Fruit fly (Drosophila melanogaster) whole organism, wandering third instar larva: Measurements from ENCODE around the gene hbt.

ENCODE experiments used
- CG32264 ChIP-seq: fragments of 200-800 bp; sonication (Bioruptor generic); optimal IDR thresholded peaks from 2 replicates; lab custom pipeline; 2016; ENCODE audit warnings: missing biosample characterization, missing genetic modification characterization
- CG9705 ChIP-seq: fragments of 200-800 bp; sonication (Bioruptor generic); optimal IDR thresholded peaks from 2 replicates; lab custom pipeline; 2018; ENCODE audit warnings: missing biosample characterization, mild to moderate bottlenecking, missing genetic modification characterization
- CrebA ChIP-seq: fragments of 200-800 bp; sonication (Bioruptor generic); optimal IDR thresholded peaks from 2 replicates; lab custom pipeline; 2016; ENCODE audit warnings: missing biosample characterization, mild to moderate bottlenecking, missing genetic modification characterization, borderline replicate concordance
- Dif ChIP-seq: fragments of 200-275, 200-300 bp; sonication (Bioruptor generic); optimal IDR thresholded peaks from 2 replicates; lab custom pipeline; 2018; ENCODE audit warnings: missing biosample characterization, missing genetic modification characterization; ENCODE audit not compliant: partially characterized antibody
- GATAd ChIP-seq: sonication (Bioruptor generic); optimal IDR thresholded peaks from 2 replicates; lab custom pipeline; 2016; ENCODE audit warnings: missing biosample characterization, missing genetic modification characterization
- HLH106 ChIP-seq: fragments of 200-800 bp; optimal IDR thresholded peaks from 3 replicates; lab custom pipeline; 2019; ENCODE audit warnings: missing biosample characterization, mild to moderate bottlenecking, missing genetic modification characterization, moderate library complexity
- Hnf4 ChIP-seq: fragments of 200-800 bp; sonication (Bioruptor generic); optimal IDR thresholded peaks from 2 replicates; lab custom pipeline; 2016; ENCODE audit warnings: missing biosample characterization, mild to moderate bottlenecking, missing genetic modification characterization
- Hr83 ChIP-seq: fragments of 200-300 bp; sonication (Bioruptor generic); optimal IDR thresholded peaks from 2 replicates; lab custom pipeline; 2016; ENCODE audit warnings: missing biosample characterization, mild to moderate bottlenecking, missing genetic modification characterization, moderate library complexity; ENCODE audit not compliant: poor library complexity, severe bottlenecking
- Mio ChIP-seq: sonication (Bioruptor generic); optimal IDR thresholded peaks from 2 replicates; lab custom pipeline; 2016; ENCODE audit warnings: missing biosample characterization, missing genetic modification characterization
- Myc ChIP-seq: fragments of >200 bp; optimal IDR thresholded peaks from 2 replicates; lab custom pipeline; 2017
- N ChIP-seq: fragments of >200 bp; optimal IDR thresholded peaks from 2 replicates; lab custom pipeline; 2018; ENCODE audit warnings: missing biosample characterization, missing external identifiers, missing genetic modification characterization
- OdsH ChIP-seq: fragments of 200-800 bp; sonication (Bioruptor generic); optimal IDR thresholded peaks from 2 replicates; lab custom pipeline; 2016; ENCODE audit warnings: missing biosample characterization, mild to moderate bottlenecking, missing genetic modification characterization
- Rel ChIP-seq, 2 experiments: fragments of 200-800 bp; sonication (Bioruptor generic) in 1 of 2; optimal IDR thresholded peaks; 2 replicates in 1 of 2; 3 replicates in 1 of 2; lab custom pipeline; 2016 to 2019; ENCODE audit warnings: mild to moderate bottlenecking in 2 of 2, missing biosample characterization in 2 of 2, missing genetic modification characterization in 2 of 2, moderate library complexity in 1 of 2
- br ChIP-seq: fragments of 200-800 bp; sonication (Bioruptor generic); optimal IDR thresholded peaks from 2 replicates; lab custom pipeline; 2016; ENCODE audit warnings: missing biosample characterization, missing genetic modification characterization
- brk ChIP-seq: fragments of 200-800 bp; sonication (Bioruptor generic); optimal IDR thresholded peaks from 2 replicates; lab custom pipeline; 2016; ENCODE audit warnings: missing biosample characterization, mild to moderate bottlenecking, missing genetic modification characterization
- dl ChIP-seq, 2 experiments: fragments of 175-275, 200-275 bp in 1 of 2; fragments of 200-275 bp in 1 of 2; sonication (Bioruptor generic); optimal IDR thresholded peaks; lab custom pipeline; 2018; ENCODE audit warnings: mild to moderate bottlenecking in 2 of 2, missing biosample characterization in 2 of 2, missing genetic modification characterization in 2 of 2, moderate library complexity in 2 of 2; ENCODE audit not compliant: partially characterized antibody in 2 of 2, insufficient read depth in 1 of 2
- dmrt93B ChIP-seq: fragments of 200-800 bp; sonication (Bioruptor generic); optimal IDR thresholded peaks from 2 replicates; lab custom pipeline; 2018; ENCODE audit warnings: missing biosample characterization, mild to moderate bottlenecking, missing genetic modification characterization
- dsf ChIP-seq: sonication (Bioruptor generic); optimal IDR thresholded peaks from 2 replicates; lab custom pipeline; 2016; ENCODE audit warnings: missing biosample characterization, missing genetic modification characterization, borderline replicate concordance
- ey ChIP-seq: fragments of 200-800 bp; sonication (Bioruptor generic); optimal IDR thresholded peaks from 2 replicates; lab custom pipeline; 2016; ENCODE audit warnings: missing biosample characterization, missing genetic modification characterization
- foxo ChIP-seq, 2 experiments: fragments of 200-800 bp; sonication (Bioruptor generic); optimal IDR thresholded peaks; 2 replicates in 1 of 2; 3 replicates in 1 of 2; lab custom pipeline; 2016 to 2017; ENCODE audit warnings: missing biosample characterization in 2 of 2, missing genetic modification characterization in 2 of 2
- h ChIP-seq: fragments of 200-800 bp; sonication (Bioruptor generic); optimal IDR thresholded peaks from 3 replicates; lab custom pipeline; 2016; ENCODE audit warnings: missing biosample characterization, mild to moderate bottlenecking, missing genetic modification characterization
- jim ChIP-seq: fragments of 175-275, 200-325 bp; sonication (Bioruptor generic); optimal IDR thresholded peaks from 2 replicates; lab custom pipeline; 2016; ENCODE audit warnings: missing biosample characterization, mild to moderate bottlenecking, missing genetic modification characterization
- lola ChIP-seq: fragments of >200 bp; optimal IDR thresholded peaks from 2 replicates; lab custom pipeline; 2017; ENCODE audit warnings: missing biosample characterization, missing genetic modification characterization
- pan ChIP-seq: fragments of >200 bp; optimal IDR thresholded peaks from 2 replicates; lab custom pipeline; 2017
- psq ChIP-seq: fragments of 200-800 bp; sonication (Bioruptor generic); optimal IDR thresholded peaks from 3 replicates; lab custom pipeline; 2017; ENCODE audit warnings: missing biosample characterization, mild to moderate bottlenecking, missing genetic modification characterization, moderate library complexity
- rgr ChIP-seq: fragments of 200-800 bp; sonication (Bioruptor generic); optimal IDR thresholded peaks from 3 replicates; lab custom pipeline; 2016; ENCODE audit warnings: missing biosample characterization, mild to moderate bottlenecking, missing genetic modification characterization
- sage ChIP-seq: fragments of 200-800 bp; sonication (Bioruptor generic); optimal IDR thresholded peaks from 2 replicates; lab custom pipeline; 2016; ENCODE audit warnings: missing biosample characterization, mild to moderate bottlenecking, missing genetic modification characterization
- usp ChIP-seq: fragments of >200 bp; optimal IDR thresholded peaks from 2 replicates; lab custom pipeline; 2017; ENCODE audit warnings: missing biosample characterization, missing genetic modification characterization

hbt gene

dm6 chr2L:13347473-13347872 lies 16.6 kb upstream of the hbt start, which contains the start of gene CG16826:
Gene CG16826 (plus strand): TSS chr2L:13347773.
- TF ChIP-seq OdsH (GFP tag; lab: Kevin White, UChicago) (no peak), Rel (GFP tag; optimal IDR thresholded peaks at IDR 0.05; lab: Kevin White, UChicago) (no peak), Rel (tag; optimal IDR thresholded peaks at IDR 0.05; lab: Kevin White, UChicago) (no peak), ey (GFP tag; lab: Kevin White, UChicago) (no peak), brk (GFP tag; lab: Kevin White, UChicago) (no peak)

- TF ChIP-seq dl (GFP tag; optimal IDR thresholded peaks at IDR 0.05; lab: Kevin White, UChicago; ENCODE audit: insufficient read depth in 1 of 2, partially characterized antibody in 2 of 2), result no peak
- no peak for TF ChIP-seq Rel (GFP tag; optimal IDR thresholded peaks at IDR 0.05; lab: Kevin White, UChicago)
- no peak for TF ChIP-seq Rel (tag; optimal IDR thresholded peaks at IDR 0.05; lab: Kevin White, UChicago)
- no peak for TF ChIP-seq lola (GFP tag; lab: Kevin White, UChicago)
- no peak for TF ChIP-seq HLH106
- no peak for TF ChIP-seq ey (GFP tag; lab: Kevin White, UChicago)
- TF ChIP-seq dmrt93B (GFP tag; lab: Kevin White, UChicago), result no peak
- no peak for TF ChIP-seq jim
- no peak for TF ChIP-seq usp (GFP tag; lab: Kevin White, UChicago)
- no peak for TF ChIP-seq Myc (lab: Kevin White, UChicago)
- no peak for TF ChIP-seq brk (GFP tag; lab: Kevin White, UChicago)
- TF ChIP-seq pan (lab: Kevin White, UChicago), result no peak
- no peak for TF ChIP-seq CG9705 (GFP tag; lab: Kevin White, UChicago)
- no peak for TF ChIP-seq CG32264 (GFP tag; lab: Kevin White, UChicago)
Observed at dm6 chr2L:13332736-13333135, 1.8 kb upstream of the hbt start.

- no peak for TF ChIP-seq Hr83 (GFP tag; lab: Kevin White, UChicago)
- peak; percentile 2 for TF ChIP-seq Dif (GFP tag; lab: Kevin White, UChicago)
- no peak for TF ChIP-seq CG32264 (GFP tag; lab: Kevin White, UChicago)
- no peak for TF ChIP-seq ey (GFP tag; lab: Kevin White, UChicago)
- no peak for TF ChIP-seq Myc (lab: Kevin White, UChicago)
- no peak for TF ChIP-seq dsf
Observed at dm6 chr2L:13331868-13332544, 1.1 kb upstream of the hbt start.

- no peak for TF ChIP-seq Hnf4
- no peak for TF ChIP-seq Dif (GFP tag; lab: Kevin White, UChicago)
- TF ChIP-seq h (GFP tag; lab: Kevin White, UChicago), result no peak
- TF ChIP-seq psq (GFP tag; lab: Kevin White, UChicago), result no peak
- no peak for TF ChIP-seq sage (GFP tag; lab: Kevin White, UChicago)
- TF ChIP-seq N (GFP tag; lab: Kevin White, UChicago), result no peak
- TF ChIP-seq GATAd, result no peak
- no peak for TF ChIP-seq CrebA (GFP tag; lab: Kevin White, UChicago)
- TF ChIP-seq brk (GFP tag; lab: Kevin White, UChicago), result no peak
- TF ChIP-seq Rel (GFP tag; optimal IDR thresholded peaks at IDR 0.05; lab: Kevin White, UChicago), result no peak
- no peak for TF ChIP-seq Rel (tag; optimal IDR thresholded peaks at IDR 0.05; lab: Kevin White, UChicago)
- no peak for TF ChIP-seq jim
- TF ChIP-seq Myc (lab: Kevin White, UChicago), result no peak
- TF ChIP-seq CG9705 (GFP tag; lab: Kevin White, UChicago), result no peak
Observed at dm6 chr2L:13325823-13326222, 5.1 kb downstream of the hbt start.

dm6 chr2L:13306655-13307054 lies 24.3 kb downstream of the hbt start, which contains the start of gene CG43779:
Gene CG43779 (minus strand): TSS chr2L:13306755.
- TF ChIP-seq br (GFP tag; lab: Kevin White, UChicago) (no peak), HLH106 (no peak), Dif (GFP tag; lab: Kevin White, UChicago) (no peak), pan (lab: Kevin White, UChicago) (no peak), Hnf4 (no peak), h (GFP tag; lab: Kevin White, UChicago) (no peak), Mio (GFP tag; lab: Kevin White, UChicago) (no peak), foxo (GFP tag; optimal IDR thresholded peaks at IDR 0.05; lab: Kevin White, UChicago) (no peak), dmrt93B (GFP tag; lab: Kevin White, UChicago) (no peak), usp (GFP tag; lab: Kevin White, UChicago) (no peak), Hr83 (GFP tag; lab: Kevin White, UChicago) (no peak), GATAd (no peak), rgr (GFP tag; lab: Kevin White, UChicago) (no peak), CrebA (GFP tag; lab: Kevin White, UChicago) (no peak), brk (GFP tag; lab: Kevin White, UChicago) (no peak), Rel (GFP tag; optimal IDR thresholded peaks at IDR 0.05; lab: Kevin White, UChicago) (no peak), Rel (tag; optimal IDR thresholded peaks at IDR 0.05; lab: Kevin White, UChicago) (no peak), dsf (no peak)
- TF ChIP-seq, all 38 proteins: peak for 0
